Worm (Caenorhabditis elegans) whole organism, L4 larva: ENCODE data around the gene cysl-3.

ENCODE experiments used
- F26F4.8 ChIP-seq: fragments of 200-800 bp; sonication (Bioruptor generic); conservative IDR thresholded peaks from 2 replicates; pipeline ENCODE4 v1.3.6; 2022; ENCODE audit warnings: missing genetic modification characterization, missing compliant biosample characterization
- F44E2.7 ChIP-seq: fragments of 200-800 bp; sonication (Bioruptor generic); IDR thresholded peaks from 2 replicates; pipeline ENCODE4 v2.1.2; 2022; ENCODE audit warnings: missing genetic modification characterization, missing compliant biosample characterization
- F49E8.2 ChIP-seq: sonication (generic microtip); optimal IDR thresholded peaks from 2 replicates; lab custom pipeline; 2016; ENCODE audit warnings: missing compliant biosample characterization, mild to moderate bottlenecking, missing genetic modification characterization, borderline replicate concordance
- T20F7.1 ChIP-seq: fragments of 200-800 bp; sonication (Bioruptor generic); optimal IDR thresholded peaks from 2 replicates; lab custom pipeline; 2018; ENCODE audit warnings: mild to moderate bottlenecking, missing genetic modification characterization, missing compliant biosample characterization
- T26A8.4 ChIP-seq: fragments of 200-800 bp; sonication (Bioruptor generic); IDR thresholded peaks from 2 replicates; pipeline ENCODE4 v1.3.6; 2022; ENCODE audit warnings: missing genetic modification characterization, missing compliant biosample characterization
- Y105C5A.15 ChIP-seq: fragments of 200-800 bp; sonication (Bioruptor generic); IDR thresholded peaks from 2 replicates; pipeline ENCODE4 v1.3.6; 2022; ENCODE audit warnings: missing genetic modification characterization, missing compliant biosample characterization
- Y5F2A.4 ChIP-seq: fragments of 200-800 bp; sonication (Bioruptor generic); optimal IDR thresholded peaks from 2 replicates; lab custom pipeline; 2018; ENCODE audit warnings: mild to moderate bottlenecking, missing genetic modification characterization, missing compliant biosample characterization
- ZK337.2 ChIP-seq: fragments of 200-800 bp; sonication (Bioruptor generic); IDR thresholded peaks from 2 replicates; pipeline ENCODE4 v1.3.6; 2022; ENCODE audit warnings: missing genetic modification reagents, missing genetic modification characterization, missing compliant biosample characterization
- aha-1 ChIP-seq: fragments of 150-350 bp; peaks from one replicate; lab custom pipeline; 2014; ENCODE audit warnings: missing biosample characterization, missing genetic modification characterization
- aly-2 ChIP-seq: sonication (generic microtip); optimal IDR thresholded peaks from 2 replicates; lab custom pipeline; 2018; ENCODE audit warnings: missing biosample characterization, missing genetic modification characterization
- ceh-62 ChIP-seq: sonication (generic microtip); optimal IDR thresholded peaks from 2 replicates; lab custom pipeline; 2017; ENCODE audit warnings: missing biosample characterization, missing genetic modification characterization
- ceh-82 ChIP-seq: sonication (generic microtip); optimal IDR thresholded peaks from 2 replicates; lab custom pipeline; 2017; ENCODE audit warnings: missing biosample characterization, missing genetic modification characterization
- cey-2 ChIP-seq: sonication (generic microtip); optimal IDR thresholded peaks from 3 replicates; lab custom pipeline; 2017; ENCODE audit warnings: missing genetic modification characterization, mild to moderate bottlenecking, missing compliant biosample characterization, antibody characterized with exemption, borderline replicate concordance; ENCODE audit not compliant: insufficient read depth
- daf-16 ChIP-seq, 3 experiments: sonication (generic microtip); optimal IDR thresholded peaks; 2 replicates each; lab custom pipeline; 2016 to 2017; ENCODE audit warnings: missing genetic modification characterization in 3 of 3, missing genetic modification reagents in 3 of 3, mild to moderate bottlenecking in 2 of 3, missing compliant biosample characterization in 2 of 3, missing biosample characterization in 1 of 3, moderate library complexity in 1 of 3
- daf-8 ChIP-seq: fragments of 200-800 bp; sonication (Bioruptor generic); IDR thresholded peaks from 2 replicates; pipeline ENCODE4 v1.3.6; 2022; ENCODE audit warnings: missing genetic modification characterization, missing compliant biosample characterization
- dmd-6 ChIP-seq: fragments of 200-800 bp; sonication (Bioruptor generic); IDR thresholded peaks from 2 replicates; pipeline ENCODE4 v1.3.6; 2022; ENCODE audit warnings: missing genetic modification reagents, missing genetic modification characterization, missing compliant biosample characterization
- dmd-8 ChIP-seq: fragments of 200-800 bp; sonication (Bioruptor generic); IDR thresholded peaks from 2 replicates; pipeline ENCODE4 v1.3.6; 2022; ENCODE audit warnings: missing genetic modification characterization, missing compliant biosample characterization
- dpl-1 ChIP-seq: fragments of 150-350 bp; optimal IDR thresholded peaks from 2 replicates; lab custom pipeline; 2014; ENCODE audit warnings: missing biosample characterization, missing genetic modification reagents, missing genetic modification characterization
- gei-8 ChIP-seq: fragments of 200-800 bp; sonication (Bioruptor generic); optimal IDR thresholded peaks from 2 replicates; lab custom pipeline; 2018; ENCODE audit warnings: mild to moderate bottlenecking, missing genetic modification characterization, missing compliant biosample characterization
- hlh-11 ChIP-seq: fragments of 200-800 bp; sonication (Bioruptor generic); optimal IDR thresholded peaks from 2 replicates; lab custom pipeline; 2018; ENCODE audit warnings: mild to moderate bottlenecking, missing genetic modification characterization, missing compliant biosample characterization
- lin-38 ChIP-seq: fragments of 200-800 bp; sonication (Bioruptor generic); IDR thresholded peaks from 2 replicates; pipeline ENCODE4 v1.3.6; 2022; ENCODE audit warnings: missing genetic modification reagents, missing genetic modification characterization, missing compliant biosample characterization
- lin-39 ChIP-seq: fragments of 150-350 bp; optimal IDR thresholded peaks from 2 replicates; lab custom pipeline; 2014; ENCODE audit warnings: missing biosample characterization, missing genetic modification reagents, missing genetic modification characterization
- madf-5 ChIP-seq, 2 experiments: fragments of 200-800 bp; sonication (Bioruptor generic); IDR thresholded peaks; 2 replicates each; pipeline ENCODE4 v1.3.6; 2022; ENCODE audit warnings: missing compliant biosample characterization in 2 of 2, missing genetic modification characterization in 2 of 2
- madf-9 ChIP-seq: fragments of 200-800 bp; sonication (Bioruptor generic); conservative IDR thresholded peaks from 2 replicates; pipeline ENCODE4 v1.3.6; 2022; ENCODE audit warnings: missing genetic modification reagents, missing genetic modification characterization, missing compliant biosample characterization
- mep-1 ChIP-seq: fragments of 150-350 bp; sonication (generic microtip); optimal IDR thresholded peaks from 3 replicates; lab custom pipeline; 2014; ENCODE audit warnings: missing biosample characterization, missing genetic modification characterization
- mxl-2 ChIP-seq: fragments of 200-800 bp; sonication (Bioruptor generic); conservative IDR thresholded peaks from 2 replicates; pipeline ENCODE4 v1.3.6; 2022; ENCODE audit warnings: missing genetic modification reagents, missing genetic modification characterization, missing compliant biosample characterization
- nhr-11 ChIP-seq: fragments of 150-350 bp; optimal IDR thresholded peaks from 2 replicates; lab custom pipeline; 2014; ENCODE audit warnings: missing biosample characterization, missing genetic modification characterization
- nhr-25 ChIP-seq: sonication (generic microtip); optimal IDR thresholded peaks from 2 replicates; lab custom pipeline; 2017; ENCODE audit warnings: missing genetic modification characterization, mild to moderate bottlenecking, missing compliant biosample characterization, antibody characterized with exemption, moderate library complexity, borderline replicate concordance; ENCODE audit not compliant: insufficient read depth
- nhr-28 ChIP-seq: fragments of 150-350 bp; optimal IDR thresholded peaks from 2 replicates; lab custom pipeline; 2014; ENCODE audit warnings: missing biosample characterization, missing genetic modification characterization
- nhr-48 ChIP-seq: sonication (generic microtip); optimal IDR thresholded peaks from 2 replicates; lab custom pipeline; 2016; ENCODE audit warnings: mild to moderate bottlenecking, missing genetic modification characterization, missing compliant biosample characterization
- nhr-6 ChIP-seq: fragments of 150-350 bp; optimal IDR thresholded peaks from 2 replicates; lab custom pipeline; 2014; ENCODE audit warnings: missing biosample characterization, missing genetic modification characterization
- php-3 ChIP-seq: fragments of 200-800 bp; sonication (Bioruptor generic); IDR thresholded peaks from 2 replicates; pipeline ENCODE4 v1.3.6; 2022; ENCODE audit warnings: missing genetic modification reagents, missing genetic modification characterization, missing compliant biosample characterization
- pqm-1 ChIP-seq: sonication (generic microtip); optimal IDR thresholded peaks from 2 replicates; lab custom pipeline; 2017; ENCODE audit warnings: missing biosample characterization, missing genetic modification characterization
- snpc-4 ChIP-seq: fragments of 150-350 bp; optimal IDR thresholded peaks from 2 replicates; lab custom pipeline; 2014; ENCODE audit warnings: missing biosample characterization, missing genetic modification characterization
- spr-3 ChIP-seq: fragments of 200-800 bp; sonication (Bioruptor generic); optimal IDR thresholded peaks from 2 replicates; lab custom pipeline; 2018; ENCODE audit warnings: mild to moderate bottlenecking, missing genetic modification characterization, missing compliant biosample characterization
- unc-130 ChIP-seq: sonication (generic microtip); optimal IDR thresholded peaks from 2 replicates; lab custom pipeline; 2016; ENCODE audit warnings: missing genetic modification reagents, missing genetic modification characterization, missing compliant biosample characterization
- unc-39 ChIP-seq: sonication (generic microtip); optimal IDR thresholded peaks from 2 replicates; lab custom pipeline; 2017; ENCODE audit warnings: missing biosample characterization, missing genetic modification characterization
- unc-62 ChIP-seq, 3 experiments: fragments of 150-350 bp in 1 of 3; sonication (generic microtip); optimal IDR thresholded peaks in 2 of 3; peaks in 1 of 3; 1 replicate in 1 of 3; 2 replicates in 2 of 3; lab custom pipeline; 2014 to 2017; ENCODE audit warnings: missing biosample characterization in 3 of 3, missing genetic modification characterization in 3 of 3, missing genetic modification reagents in 3 of 3, missing genotype in 1 of 3
- zag-1 ChIP-seq: fragments of 150-350 bp; optimal IDR thresholded peaks from 2 replicates; lab custom pipeline; 2014; ENCODE audit warnings: missing biosample characterization, missing genetic modification characterization
- zfp-2 ChIP-seq: sonication (generic microtip); optimal IDR thresholded peaks from 2 replicates; lab custom pipeline; 2016; ENCODE audit warnings: mild to moderate bottlenecking, missing genetic modification characterization, missing compliant biosample characterization
- zfp-3 ChIP-seq: fragments of 200-800 bp; sonication (Bioruptor generic); conservative IDR thresholded peaks from 2 replicates; pipeline ENCODE4 v1.3.6; 2022; ENCODE audit warnings: missing genetic modification reagents, missing genetic modification characterization, missing compliant biosample characterization
- zip-11 ChIP-seq: fragments of 200-800 bp; sonication (Bioruptor generic); IDR thresholded peaks from 2 replicates; pipeline ENCODE4 v1.3.6; 2022; ENCODE audit warnings: missing genetic modification characterization, missing compliant biosample characterization
- zip-2 ChIP-seq: fragments of 150-350 bp; optimal IDR thresholded peaks from 2 replicates; lab custom pipeline; 2014; ENCODE audit warnings: missing biosample characterization, missing genetic modification characterization
- ztf-7 ChIP-seq: fragments of 150-350 bp; optimal IDR thresholded peaks from 2 replicates; lab custom pipeline; 2014; ENCODE audit warnings: missing biosample characterization, missing genetic modification characterization

The cysl-3 gene

DNA sequence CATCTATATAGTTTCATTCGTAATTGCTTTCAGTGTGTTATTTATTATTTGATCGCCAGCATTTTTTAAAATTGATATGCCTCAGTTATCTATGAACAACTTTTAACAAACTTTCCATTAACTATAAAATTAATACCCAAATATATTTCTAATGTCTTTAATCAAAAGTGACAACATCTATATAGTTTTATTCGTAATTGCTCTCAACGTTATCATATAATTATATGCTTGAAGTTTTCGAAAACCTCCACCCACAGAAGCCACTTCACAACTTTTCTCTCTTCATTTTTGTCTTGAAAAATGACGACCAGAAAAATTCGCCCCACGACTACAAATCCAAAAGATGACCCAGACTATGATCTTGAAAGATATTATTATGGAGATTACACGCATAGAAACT lies 32.4 kb upstream of the cysl-3 start, which contains the start of gene srw-6 (continued):
- TF ChIP-seq nhr-48 (tag; lab: Kevin White, UChicago) (no peak), F26F4.8 (no peak)
- TF ChIP-seq, all 104 proteins: peak for 0

DNA sequence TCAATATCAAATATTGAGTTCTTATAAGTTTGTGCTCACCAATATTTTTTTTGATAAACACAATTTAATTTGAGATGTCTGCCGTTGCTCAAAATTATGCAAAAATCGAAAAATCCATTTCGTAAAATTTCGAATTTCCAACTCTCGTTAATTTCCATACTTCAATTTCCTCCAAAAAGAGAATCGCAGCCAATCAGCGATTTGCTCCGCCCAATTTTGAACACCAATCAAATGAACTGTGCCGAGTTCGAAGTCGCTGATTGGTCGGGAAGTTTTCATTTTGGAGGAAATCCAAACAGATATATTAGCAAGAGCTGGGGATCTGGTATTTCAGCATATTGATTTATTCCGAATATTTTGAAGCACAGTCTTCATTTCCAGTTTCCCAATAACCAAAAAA lies 31.9 kb upstream of the cysl-3 start:
- TF ChIP-seq ZK337.2 (GFP tag; lab: Robert Waterston, UW) (no peak), unc-39 (no peak), Y5F2A.4 (GFP tag; lab: Kevin White, UChicago) (no peak), F44E2.7 (no peak), snpc-4 (tag; lab: Kevin White, UChicago) (no peak), daf-8 (GFP tag; lab: Robert Waterston, UW) (no peak), ceh-62 (tag; lab: Kevin White, UChicago) (no peak), madf-9 (GFP tag; lab: Robert Waterston, UW) (no peak), dmd-8 (GFP tag; lab: Robert Waterston, UW) (no peak), unc-62 (GFP tag; optimal IDR thresholded peaks at IDR 0.05 in 1 of 2; lab: Kevin White, UChicago) (no peak), unc-62 (tag; optimal IDR thresholded peaks at IDR 0.05; lab: Kevin White, UChicago) (no peak), lin-38 (no peak), zip-2 (tag; lab: Kevin White, UChicago) (no peak), gei-8 (GFP tag; lab: Kevin White, UChicago) (no peak), spr-3 (no peak), nhr-6 (tag; lab: Kevin White, UChicago) (no peak), nhr-11 (tag; lab: Kevin White, UChicago) (no peak), cey-2 (tag; lab: Kevin White, UChicago) (no peak), F49E8.2 (tag; lab: Kevin White, UChicago) (no peak), pqm-1 (no peak), zip-11 (GFP tag; lab: Robert Waterston, UW) (no peak)

DNA sequence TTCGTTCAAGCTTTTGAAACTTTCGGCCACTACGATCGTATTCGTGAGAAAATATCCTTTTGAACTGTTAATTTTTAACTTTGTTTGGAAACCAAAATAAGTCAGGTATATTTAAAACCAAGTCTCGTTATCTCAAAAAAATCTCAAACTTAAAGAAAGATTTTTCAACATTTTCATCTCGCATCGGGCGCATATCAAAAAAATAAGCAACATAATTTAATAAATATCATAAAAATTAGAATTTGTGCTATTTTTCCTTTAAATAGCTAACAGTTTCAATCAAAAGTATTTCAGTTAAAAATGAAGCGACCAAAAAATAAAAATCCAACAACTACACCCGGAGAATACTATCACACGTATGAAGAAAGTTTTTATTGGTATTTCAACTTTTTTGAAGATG lies 30.0 kb upstream of the cysl-3 start, which contains the start of gene srw-7:
Gene srw-7, plus strand, starts transcription at position 301 of the 400 bp plus-strand sequence.
- TF ChIP-seq unc-130 (GFP tag; lab: Kevin White, UChicago): no peak
- no peak for TF ChIP-seq mep-1
- TF ChIP-seq unc-39: no peak
- TF ChIP-seq T26A8.4: no peak

- TF ChIP-seq dpl-1: no peak
- TF ChIP-seq zag-1 (tag; lab: Kevin White, UChicago): no peak
- TF ChIP-seq php-3: no peak
- no peak for TF ChIP-seq ceh-62 (tag; lab: Kevin White, UChicago)
- TF ChIP-seq aha-1: peak; percentile 71
- peak; percentile 48 for TF ChIP-seq pqm-1
- peak; percentile 95 for TF ChIP-seq ztf-7
- peak; percentile 81 for TF ChIP-seq nhr-28 (tag; lab: Kevin White, UChicago)
- no peak for TF ChIP-seq mep-1
- TF ChIP-seq aly-2 (tag; lab: Kevin White, UChicago): no peak
- TF ChIP-seq unc-62 (GFP tag; optimal IDR thresholded peaks at IDR 0.05 in 1 of 2; lab: Kevin White, UChicago): peak in 1 of 2 experiments; percentile 54
- TF ChIP-seq unc-62 (tag; optimal IDR thresholded peaks at IDR 0.05; lab: Kevin White, UChicago): no peak
- TF ChIP-seq ceh-82 (tag; lab: Kevin White, UChicago): no peak
- TF ChIP-seq lin-39: no peak
Observed at ce11 chrV:3805499-3805898, 29.6 kb upstream of the cysl-3 start, which contains the start of gene R08F11.4. R08F11.4 (minus strand) TSS chrV:3805527.

- TF ChIP-seq hlh-11 (peak; percentile 31), zfp-3 (GFP tag; lab: Robert Waterston, UW) (no peak), madf-9 (GFP tag; lab: Robert Waterston, UW) (no peak), dmd-6 (GFP tag; lab: Robert Waterston, UW) (peak; percentile 49), Y105C5A.15 (GFP tag; lab: Robert Waterston, UW) (no peak), ztf-7 (no peak), mxl-2 (GFP tag; lab: Robert Waterston, UW) (no peak), aly-2 (tag; lab: Kevin White, UChicago) (no peak), ceh-62 (tag; lab: Kevin White, UChicago) (no peak), T20F7.1 (GFP tag; lab: Kevin White, UChicago) (no peak), madf-5 (GFP tag; IDR thresholded peaks at IDR 0.05; lab: Robert Waterston, UW) (no peak), cey-2 (tag; lab: Kevin White, UChicago) (no peak), zfp-2 (no peak), spr-3 (no peak), nhr-25 (no peak), daf-16 (GFP tag; optimal IDR thresholded peaks at IDR 0.05; lab: Kevin White, UChicago) (no peak), daf-16 (tag; optimal IDR thresholded peaks at IDR 0.05; lab: Kevin White, UChicago) (peak; percentile 70)
Observed at ce11 chrV:3803343-3803742, 27.4 kb upstream of the cysl-3 start, which contains the start of gene cyp-33C8. cyp-33C8 (minus strand) TSS chrV:3803542.
